Fruit fly (Drosophila melanogaster) whole organism, embryonic: Measurements from ENCODE around the gene CG6481.

Experiments
- Antp ChIP-seq: fragments of 200-800 bp; sonication (Bioruptor generic); optimal IDR thresholded peaks from 3 replicates; lab custom pipeline; 2016; ENCODE audit warnings: missing biosample characterization, missing genetic modification characterization
- Blimp-1 ChIP-seq: fragments of 200-800 bp; sonication (Bioruptor generic); optimal IDR thresholded peaks from 3 replicates; lab custom pipeline; 2018; ENCODE audit warnings: missing biosample characterization, missing genetic modification characterization, mild to moderate bottlenecking, moderate library complexity, missing genetic modification reagents
- CG10147 ChIP-seq: fragments of 200-800 bp; sonication (Bioruptor generic); optimal IDR thresholded peaks from 2 replicates; lab custom pipeline; 2019; ENCODE audit warnings: missing biosample characterization, mild to moderate bottlenecking, missing genetic modification characterization, moderate library complexity
- CG10267 ChIP-seq: fragments of 200-800 bp; sonication (Bioruptor generic); optimal IDR thresholded peaks from 2 replicates; lab custom pipeline; 2018; ENCODE audit warnings: missing biosample characterization, mild to moderate bottlenecking, missing genetic modification characterization, moderate library complexity
- CG10979 ChIP-seq: fragments of 200-800 bp; sonication (Bioruptor generic); optimal IDR thresholded peaks from 2 replicates; lab custom pipeline; 2018; ENCODE audit warnings: missing biosample characterization, mild to moderate bottlenecking, missing genetic modification characterization, moderate library complexity
- CG12744 ChIP-seq: fragments of 200-800 bp; sonication (Bioruptor generic); optimal IDR thresholded peaks from 2 replicates; lab custom pipeline; 2016; ENCODE audit warnings: missing biosample characterization, missing genetic modification characterization
- CG14710 ChIP-seq: fragments of 200-800 bp; sonication (Bioruptor generic); optimal IDR thresholded peaks from 3 replicates; lab custom pipeline; 2019; ENCODE audit warnings: missing biosample characterization, mild to moderate bottlenecking, missing genetic modification characterization, moderate library complexity
- CG15269 ChIP-seq: fragments of 200-800 bp; sonication (Bioruptor generic); optimal IDR thresholded peaks from 2 replicates; lab custom pipeline; 2018; ENCODE audit warnings: missing biosample characterization, mild to moderate bottlenecking, missing genetic modification characterization, moderate library complexity
- CG1792 ChIP-seq: fragments of 200-800 bp; sonication (Bioruptor generic); optimal IDR thresholded peaks from 2 replicates; lab custom pipeline; 2016; ENCODE audit warnings: missing biosample characterization, missing genetic modification characterization
- CG4328 ChIP-seq: fragments of 200-800 bp; sonication (Bioruptor generic); optimal IDR thresholded peaks from 3 replicates; lab custom pipeline; 2017; ENCODE audit warnings: missing biosample characterization, missing genetic modification reagents, missing genetic modification characterization
- CG4854 ChIP-seq: fragments of 200-800 bp; sonication (Bioruptor generic); optimal IDR thresholded peaks from 2 replicates; lab custom pipeline; 2016; ENCODE audit warnings: missing biosample characterization, missing genetic modification characterization, inconsistent platforms
- CG6175 ChIP-seq: fragments of 200-800 bp; sonication (Bioruptor generic); IDR thresholded peaks from 3 replicates; pipeline ENCODE4 v1.3.6; 2022; ENCODE audit warnings: missing biosample characterization, missing genetic modification characterization
- CG6689 ChIP-seq: fragments of 200-800 bp; sonication (Bioruptor generic); IDR thresholded peaks from 2 replicates; pipeline ENCODE4 v1.3.6; 2022; ENCODE audit warnings: missing biosample characterization, missing genetic modification characterization
- CG7745 ChIP-seq: fragments of 200-800 bp; sonication (Bioruptor generic); optimal IDR thresholded peaks from 2 replicates; lab custom pipeline; 2018; ENCODE audit warnings: missing biosample characterization, mild to moderate bottlenecking, missing genetic modification characterization, moderate library complexity
- CG7839 ChIP-seq: fragments of 200-800 bp; sonication (Bioruptor generic); optimal IDR thresholded peaks from 3 replicates; lab custom pipeline; 2018; ENCODE audit warnings: missing biosample characterization, mild to moderate bottlenecking, missing genetic modification characterization, moderate library complexity
- CG8281 ChIP-seq: fragments of 200-800 bp; sonication (Bioruptor generic); optimal IDR thresholded peaks from 2 replicates; lab custom pipeline; 2018; ENCODE audit warnings: missing biosample characterization, mild to moderate bottlenecking, missing genetic modification characterization, moderate library complexity
- Camta ChIP-seq: fragments of 200-800 bp; sonication (Bioruptor generic); optimal IDR thresholded peaks from 2 replicates; lab custom pipeline; 2016; ENCODE audit warnings: missing biosample characterization, missing genetic modification characterization
- CkIIα-i1 ChIP-seq: fragments of 200-800 bp; sonication (Bioruptor generic); IDR thresholded peaks from 2 replicates; pipeline ENCODE4 v1.3.6; 2022; ENCODE audit warnings: missing biosample characterization, missing genetic modification characterization
- Eip74EF ChIP-seq, 2 experiments: fragments of 200-800 bp in 1 of 2; fragments of >200 bp in 1 of 2; sonication (Bioruptor generic) in 1 of 2; optimal IDR thresholded peaks; 2 replicates each; lab custom pipeline; 2017 to 2019; ENCODE audit warnings: missing biosample characterization in 2 of 2, missing genetic modification characterization in 2 of 2, mild to moderate bottlenecking in 1 of 2, moderate library complexity in 1 of 2
- Elba2 ChIP-seq: fragments of 200-800 bp; sonication (Bioruptor generic); optimal IDR thresholded peaks from 3 replicates; lab custom pipeline; 2016; ENCODE audit warnings: missing biosample characterization, missing genetic modification characterization
- Fer3 ChIP-seq: fragments of 200-800 bp; sonication (Bioruptor generic); optimal IDR thresholded peaks from 2 replicates; lab custom pipeline; 2018; ENCODE audit warnings: missing biosample characterization, mild to moderate bottlenecking, missing genetic modification characterization, moderate library complexity
- HLH3B ChIP-seq: fragments of 200-800 bp; sonication (Bioruptor generic); IDR thresholded peaks from 2 replicates; pipeline ENCODE4 v1.3.6; 2022; ENCODE audit warnings: missing biosample characterization, missing genetic modification characterization
- Hr51 ChIP-seq, 2 experiments: fragments of 200-800 bp; sonication (Bioruptor generic); optimal IDR thresholded peaks; 2 replicates in 1 of 2; 3 replicates in 1 of 2; lab custom pipeline; 2016 to 2018; ENCODE audit warnings: missing biosample characterization in 2 of 2, missing genetic modification characterization in 2 of 2, mild to moderate bottlenecking in 1 of 2, moderate library complexity in 1 of 2
- Lhr ChIP-seq: fragments of 200-800 bp; sonication (Bioruptor generic); optimal IDR thresholded peaks from 3 replicates; lab custom pipeline; 2017; ENCODE audit warnings: mild to moderate bottlenecking, missing biosample characterization, missing genetic modification reagents, missing genetic modification characterization
- Nf-YC ChIP-seq: fragments of 200-800 bp; optimal IDR thresholded peaks from 3 replicates; lab custom pipeline; 2019; ENCODE audit warnings: missing biosample characterization, mild to moderate bottlenecking, missing genetic modification characterization, moderate library complexity
- Ravus ChIP-seq: fragments of 200-800 bp; sonication (Bioruptor generic); IDR thresholded peaks from 2 replicates; pipeline ENCODE4 v1.3.6; 2022; ENCODE audit warnings: missing biosample characterization, missing genetic modification characterization
- Side ChIP-seq: fragments of 200-800 bp; sonication (Bioruptor generic); optimal IDR thresholded peaks from 2 replicates; lab custom pipeline; 2016; ENCODE audit warnings: missing biosample characterization, missing genetic modification characterization
- Spps ChIP-seq: fragments of 200-800 bp; sonication (Bioruptor generic); optimal IDR thresholded peaks from 2 replicates; lab custom pipeline; 2018; ENCODE audit warnings: missing biosample characterization, mild to moderate bottlenecking, missing genetic modification characterization
- Stat92E ChIP-seq, 3 experiments: fragments of >200 bp in 2 of 3; fragments of 200-800 bp in 1 of 3; sonication (Bioruptor generic) in 1 of 3; optimal IDR thresholded peaks; 2 replicates each; lab custom pipeline; 2017 to 2019; ENCODE audit warnings: missing biosample characterization in 3 of 3, missing genetic modification characterization in 3 of 3, mild to moderate bottlenecking in 1 of 3, moderate library complexity in 1 of 3
- ab ChIP-seq: fragments of 200-800 bp; sonication (Bioruptor generic); optimal IDR thresholded peaks from 2 replicates; lab custom pipeline; 2016; ENCODE audit warnings: missing biosample characterization, missing genetic modification characterization
- bowl ChIP-seq: fragments of 200-800 bp; sonication (Bioruptor generic); IDR thresholded peaks from 2 replicates; pipeline ENCODE4 v1.3.6; 2022; ENCODE audit warnings: missing biosample characterization, missing genetic modification characterization
- cad ChIP-seq: fragments of >200 bp; optimal IDR thresholded peaks from 2 replicates; lab custom pipeline; 2017; ENCODE audit warnings: missing biosample characterization, missing genetic modification characterization
- chm ChIP-seq: fragments of 200-800 bp; sonication (Bioruptor generic); IDR thresholded peaks from 2 replicates; pipeline ENCODE4 v1.3.6; 2022; ENCODE audit warnings: missing biosample characterization, missing genetic modification characterization
- crol ChIP-seq: fragments of 200-800 bp; sonication (Bioruptor generic); IDR thresholded peaks from 2 replicates; pipeline ENCODE4 v1.3.6; 2022; ENCODE audit warnings: missing biosample characterization, missing genetic modification characterization
- eyg ChIP-seq: fragments of 200-800 bp; sonication (Bioruptor generic); optimal IDR thresholded peaks from 3 replicates; lab custom pipeline; 2016; ENCODE audit warnings: missing biosample characterization, missing genetic modification characterization
- gcm ChIP-seq: fragments of 200-800 bp; sonication (Bioruptor generic); optimal IDR thresholded peaks from 2 replicates; lab custom pipeline; 2019; ENCODE audit warnings: missing biosample characterization, mild to moderate bottlenecking, missing genetic modification characterization, moderate library complexity
- gem ChIP-seq: fragments of 200-800 bp; sonication (Bioruptor generic); optimal IDR thresholded peaks from 2 replicates; lab custom pipeline; 2019; ENCODE audit warnings: missing biosample characterization, mild to moderate bottlenecking, missing genetic modification characterization, moderate library complexity
- kay ChIP-seq: fragments of 200-800 bp; sonication (Bioruptor generic); optimal IDR thresholded peaks from 2 replicates; lab custom pipeline; 2016; ENCODE audit warnings: missing biosample characterization, missing genetic modification characterization
- lola ChIP-seq, 3 experiments: fragments of >200 bp in 2 of 3; fragments of 200-800 bp in 1 of 3; sonication (Bioruptor generic) in 1 of 3; optimal IDR thresholded peaks; 2 replicates each; lab custom pipeline; 2017 to 2019; ENCODE audit warnings: missing biosample characterization in 3 of 3, missing genetic modification characterization in 3 of 3, mild to moderate bottlenecking in 1 of 3, moderate library complexity in 1 of 3
- nerfin-1 ChIP-seq: fragments of 200-800 bp; sonication (Bioruptor generic); optimal IDR thresholded peaks from 3 replicates; lab custom pipeline; 2019; ENCODE audit warnings: missing biosample characterization, mild to moderate bottlenecking, missing genetic modification characterization, moderate library complexity
- pita ChIP-seq: fragments of 200-800 bp; sonication (Bioruptor generic); optimal IDR thresholded peaks from 2 replicates; lab custom pipeline; 2017; ENCODE audit warnings: missing biosample characterization, mild to moderate bottlenecking, missing genetic modification characterization
- sc ChIP-seq, 3 experiments: fragments of >200 bp in 2 of 3; fragments of 200-800 bp in 1 of 3; sonication (Bioruptor generic) in 1 of 3; optimal IDR thresholded peaks; 2 replicates in 2 of 3; 3 replicates in 1 of 3; lab custom pipeline; 2017; ENCODE audit warnings: mild to moderate bottlenecking in 1 of 3, missing biosample characterization in 1 of 3, missing genetic modification characterization in 1 of 3, missing genetic modification reagents in 1 of 3
- shn ChIP-seq: fragments of 200-800 bp; sonication (Bioruptor generic); optimal IDR thresholded peaks from 3 replicates; lab custom pipeline; 2016; ENCODE audit warnings: missing biosample characterization, missing genetic modification characterization
- ssp ChIP-seq: fragments of 200-800 bp; sonication (Bioruptor generic); IDR thresholded peaks from 2 replicates; pipeline ENCODE4 v1.3.6; 2022; ENCODE audit warnings: missing biosample characterization, missing genetic modification characterization
- trh ChIP-seq: fragments of 200-800 bp; sonication (Bioruptor generic); optimal IDR thresholded peaks from 2 replicates; lab custom pipeline; 2016; ENCODE audit warnings: missing biosample characterization, missing genetic modification characterization
- tx ChIP-seq: fragments of 200-800 bp; sonication (Bioruptor generic); optimal IDR thresholded peaks from 2 replicates; lab custom pipeline; 2016; ENCODE audit warnings: missing biosample characterization, missing genetic modification characterization
- zen2 ChIP-seq: fragments of 200-800 bp; sonication (Bioruptor generic); IDR thresholded peaks from 3 replicates; pipeline ENCODE4 v1.3.6; 2022; ENCODE audit warnings: missing biosample characterization, missing genetic modification characterization; ENCODE audit not compliant: partially characterized antibody
- zf30C ChIP-seq: fragments of 200-800 bp; sonication (Bioruptor generic); optimal IDR thresholded peaks from 3 replicates; lab custom pipeline; 2018; ENCODE audit warnings: missing biosample characterization, mild to moderate bottlenecking, missing genetic modification characterization
- zfh1 ChIP-seq: fragments of 200-800 bp; sonication (Bioruptor generic); IDR thresholded peaks from 3 replicates; pipeline ENCODE4 v1.3.6; 2022; ENCODE audit warnings: missing biosample characterization, missing genetic modification characterization

CG6481 gene

dm6 chrX:18522395-18523104, at the start of gene CG6481:
Gene CG6481 (minus strand): TSS chrX:18522445.
- TF ChIP-seq zen2 (GFP tag; lab: Robert Waterston, UW) (no peak), zf30C (GFP tag; lab: Kevin White, UChicago) (peak; percentile 32), Stat92E (GFP tag; optimal IDR thresholded peaks at IDR 0.05; lab: Kevin White, UChicago) (no peak), Hr51 (GFP tag; optimal IDR thresholded peaks at IDR 0.05; lab: Kevin White, UChicago) (no peak), zfh1 (GFP tag; lab: Robert Waterston, UW) (no peak), trh (GFP tag; lab: Kevin White, UChicago) (no peak), Fer3 (tag; lab: Kevin White, UChicago) (no peak), CG8281 (tag; lab: Kevin White, UChicago) (no peak), Spps (tag; lab: Kevin White, UChicago) (no peak), gem (tag; lab: Kevin White, UChicago) (peak; percentile 34), CG14710 (tag; lab: Kevin White, UChicago) (peak; percentile 12), Lhr (GFP tag; lab: Kevin White, UChicago) (no peak), crol (GFP tag; lab: Robert Waterston, UW) (peak; percentile 72), chm (GFP tag; lab: Robert Waterston, UW) (no peak), CG10979 (tag; lab: Kevin White, UChicago) (peak; percentile 32), Nf-YC (tag; lab: Kevin White, UChicago) (no peak), ssp (no peak), ab (GFP tag; lab: Kevin White, UChicago) (no peak), shn (GFP tag; lab: Kevin White, UChicago) (no peak), cad (GFP tag; lab: Kevin White, UChicago) (no peak), lola (GFP tag; optimal IDR thresholded peaks at IDR 0.05; lab: Kevin White, UChicago) (peak in 1 of 3 experiments; percentile 19), CG4328 (GFP tag; lab: Kevin White, UChicago) (no peak), pita (GFP tag; lab: Kevin White, UChicago) (no peak), nerfin-1 (tag; lab: Kevin White, UChicago) (peak; percentile 61), Blimp-1 (GFP tag; lab: Kevin White, UChicago) (peak; percentile 17), tx (no peak), CG10147 (GFP tag; lab: Kevin White, UChicago) (no peak), CkIIα-i1 (GFP tag; lab: Robert Waterston, UW) (no peak), Antp (GFP tag; lab: Kevin White, UChicago) (no peak), CG7745 (tag; lab: Kevin White, UChicago) (no peak), CG4854 (GFP tag; lab: Kevin White, UChicago) (no peak), CG7839 (no peak), CG15269 (no peak), CG6175 (GFP tag; lab: Robert Waterston, UW) (no peak), sc (optimal IDR thresholded peaks at IDR 0.05; lab: Kevin White, UChicago) (no peak), sc (GFP tag; optimal IDR thresholded peaks at IDR 0.05; lab: Kevin White, UChicago) (no peak), CG10267 (tag; lab: Kevin White, UChicago) (no peak), Eip74EF (GFP tag; optimal IDR thresholded peaks at IDR 0.05; lab: Kevin White, UChicago) (no peak), Ravus (GFP tag; lab: Robert Waterston, UW) (no peak), CG6689 (no peak), bowl (GFP tag; lab: Robert Waterston, UW) (no peak), Elba2 (GFP tag; lab: Kevin White, UChicago) (no peak), eyg (GFP tag; lab: Kevin White, UChicago) (no peak), Camta (no peak), kay (no peak), HLH3B (GFP tag; lab: Robert Waterston, UW) (no peak), Side (GFP tag; lab: Kevin White, UChicago) (no peak), gcm (no peak), CG12744 (GFP tag; lab: Kevin White, UChicago) (no peak), CG1792 (GFP tag; lab: Kevin White, UChicago) (no peak)
